Worm (Caenorhabditis elegans): ENCODE measurements around the gene mom-1.

DNA sequence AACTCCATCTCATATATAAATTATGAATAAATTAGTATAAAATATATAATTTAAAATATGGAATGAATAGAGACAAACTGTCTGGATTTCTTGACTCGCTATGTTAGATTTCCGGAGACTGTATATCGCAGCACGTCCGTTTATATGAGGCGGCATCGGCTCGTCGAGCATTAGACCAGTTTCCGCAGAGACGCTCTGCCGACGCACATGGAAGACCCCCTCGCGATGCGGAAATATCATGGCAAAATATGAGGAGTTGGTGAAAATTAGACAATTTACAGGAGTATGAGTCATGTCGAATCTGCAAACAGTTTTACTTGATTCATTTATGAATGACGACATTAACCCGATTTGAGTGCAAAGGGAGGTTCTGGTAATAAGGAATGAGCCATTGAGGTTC is 26.6 kb downstream of the mom-1 start, which contains the start of gene chtb-3:
- no peak for TF ChIP-seq unc-39 (tag; optimal IDR thresholded peaks at IDR 0.05)
- TF ChIP-seq fos-1 (tag; optimal IDR thresholded peaks at IDR 0.05): no peak
- TF ChIP-seq egl-27 (tag; optimal IDR thresholded peaks at IDR 0.05): no peak
- TF ChIP-seq mdl-1 (tag; optimal IDR thresholded peaks at IDR 0.05): no peak
- TF ChIP-seq lin-39 (tag; optimal IDR thresholded peaks at IDR 0.05): no peak
- TF ChIP-seq ceh-82 (tag; optimal IDR thresholded peaks at IDR 0.05): no peak
- TF ChIP-seq mab-5 (tag; optimal IDR thresholded peaks at IDR 0.05): no peak
- TF ChIP-seq nhr-237 (tag; optimal IDR thresholded peaks at IDR 0.05): no peak
- TF ChIP-seq ztf-1 (GFP tag; conservative IDR thresholded peaks at IDR 0.05): no peak
